Worm (Caenorhabditis elegans): ENCODE data around the gene C46F9.6.
"Not testable (repeated sequence)": the region's sequence is repeated elsewhere in the genome, so short reads cannot be mapped to it uniquely, and the experiment has no call there.

DNA sequence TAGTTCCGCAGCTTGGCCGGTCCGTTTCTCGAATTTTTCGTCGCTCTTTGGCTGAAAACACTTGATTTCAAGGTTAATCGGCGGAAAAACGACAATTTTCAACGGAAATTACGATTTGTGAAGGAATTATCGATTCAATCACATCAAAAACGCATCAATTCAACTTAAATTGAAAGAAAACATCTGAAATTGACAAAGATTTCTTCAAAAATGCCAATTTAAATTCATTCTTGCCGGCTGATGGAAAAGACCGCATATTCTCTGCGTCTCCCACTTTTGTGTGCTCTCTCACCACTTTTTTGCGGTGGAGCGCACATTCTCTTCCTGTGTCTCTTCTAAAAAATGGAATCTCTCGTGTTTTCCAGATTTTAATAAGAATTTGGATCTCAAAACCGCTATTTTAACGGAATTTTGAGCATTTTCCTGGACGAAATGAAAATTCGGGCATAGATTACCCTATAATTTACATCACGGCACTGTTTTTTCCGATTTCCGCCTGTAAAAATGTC, 36.7 kb upstream of the C46F9.6 start, which contains the start of gene C16C4.18:
- not testable (repeated sequence) for TF ChIP-seq ama-1 (optimal IDR thresholded peaks at IDR 0.05); ama-1 (GFP tag; optimal IDR thresholded peaks at IDR 0.05); snpc-4 (GFP tag; optimal IDR thresholded peaks at IDR 0.05); snpc-4 (tag; optimal IDR thresholded peaks at IDR 0.05); cebp-1 (GFP tag; IDR thresholded peaks at IDR 0.05); cebp-1 (tag; optimal IDR thresholded peaks at IDR 0.05); dpl-1 (GFP tag; optimal IDR thresholded peaks at IDR 0.05); B0336.3 (GFP tag; IDR thresholded peaks at IDR 0.05); hlh-12 (tag; optimal IDR thresholded peaks at IDR 0.05)
